Fruit fly (Drosophila melanogaster) whole organism, embryonic: ENCODE results near the gene Acp76A.

Experiments
- B-H2 ChIP-seq: fragments of 200-800 bp; sonication (Bioruptor generic); optimal IDR thresholded peaks from 2 replicates; lab custom pipeline; 2018; ENCODE audit warnings: missing biosample characterization, mild to moderate bottlenecking, missing genetic modification characterization
- Bdp1 ChIP-seq: fragments of 200-800 bp; sonication (Bioruptor generic); optimal IDR thresholded peaks from 3 replicates; lab custom pipeline; 2016; ENCODE audit warnings: missing biosample characterization, missing genetic modification characterization
- CG10431 ChIP-seq: fragments of 200-800 bp; sonication (Bioruptor generic); optimal IDR thresholded peaks from 3 replicates; lab custom pipeline; 2018; ENCODE audit warnings: missing biosample characterization, mild to moderate bottlenecking, missing genetic modification characterization
- CG13123 ChIP-seq: fragments of 200-800 bp; sonication (Bioruptor generic); optimal IDR thresholded peaks from 2 replicates; lab custom pipeline; 2016; ENCODE audit warnings: missing biosample characterization, missing genetic modification characterization
- CG13894 ChIP-seq: fragments of 200-800 bp; sonication (Bioruptor generic); optimal IDR thresholded peaks from 3 replicates; lab custom pipeline; 2018; ENCODE audit warnings: missing biosample characterization, mild to moderate bottlenecking, missing genetic modification characterization, moderate library complexity
- CG14860 ChIP-seq: fragments of 200-800 bp; sonication (Bioruptor generic); IDR thresholded peaks from 3 replicates; pipeline ENCODE4 v1.3.6; 2022; ENCODE audit warnings: missing biosample characterization, missing genetic modification characterization; ENCODE audit not compliant: partially characterized antibody
- CG16779 ChIP-seq: fragments of 200-800 bp; sonication (Bioruptor generic); IDR thresholded peaks from 2 replicates; pipeline ENCODE4 v1.3.6; 2022; ENCODE audit warnings: missing biosample characterization, missing genetic modification characterization
- CG32767 ChIP-seq: fragments of 200-800 bp; sonication (Bioruptor generic); IDR thresholded peaks from 2 replicates; pipeline ENCODE4 v1.3.6; 2022; ENCODE audit warnings: missing biosample characterization, missing genetic modification characterization
- CG3847 ChIP-seq: fragments of 200-800 bp; sonication (Bioruptor generic); IDR thresholded peaks from 2 replicates; pipeline ENCODE4 v1.3.6; 2022; ENCODE audit warnings: missing biosample characterization, missing genetic modification characterization
- CG4328 ChIP-seq: fragments of 200-800 bp; sonication (Bioruptor generic); optimal IDR thresholded peaks from 3 replicates; lab custom pipeline; 2017; ENCODE audit warnings: missing biosample characterization, missing genetic modification reagents, missing genetic modification characterization
- CG5953 ChIP-seq: fragments of 200-800 bp; sonication (Bioruptor generic); IDR thresholded peaks from 2 replicates; pipeline ENCODE4 v1.3.6; 2022; ENCODE audit warnings: missing biosample characterization, missing genetic modification characterization
- CG6654 ChIP-seq: fragments of 200-800 bp; sonication (Bioruptor generic); optimal IDR thresholded peaks from 2 replicates; lab custom pipeline; 2017; ENCODE audit warnings: missing biosample characterization, mild to moderate bottlenecking, missing genetic modification characterization
- CG6854 ChIP-seq: fragments of 200-800 bp; sonication (Bioruptor generic); optimal IDR thresholded peaks from 3 replicates; lab custom pipeline; 2017; ENCODE audit warnings: missing biosample characterization, mild to moderate bottlenecking, missing genetic modification characterization
- CG7963 ChIP-seq: fragments of 200-800 bp; sonication (Bioruptor generic); IDR thresholded peaks from 3 replicates; pipeline ENCODE4 v1.3.6; 2022; ENCODE audit warnings: missing biosample characterization, missing genetic modification characterization; ENCODE audit not compliant: partially characterized antibody
- CG7987 ChIP-seq: fragments of 200-800 bp; sonication (Bioruptor generic); optimal IDR thresholded peaks from 2 replicates; lab custom pipeline; 2018; ENCODE audit warnings: missing biosample characterization, mild to moderate bottlenecking, missing genetic modification characterization, moderate library complexity
- CG9437 ChIP-seq: fragments of 200-800 bp; sonication (Bioruptor generic); optimal IDR thresholded peaks from 2 replicates; lab custom pipeline; 2018; ENCODE audit warnings: missing biosample characterization, mild to moderate bottlenecking, missing genetic modification characterization
- CG9876 ChIP-seq: fragments of 200-800 bp; sonication (Bioruptor generic); optimal IDR thresholded peaks from 2 replicates; lab custom pipeline; 2016; ENCODE audit warnings: missing biosample characterization, missing genetic modification characterization
- CG9932 ChIP-seq: fragments of 200-800 bp; sonication (Bioruptor generic); IDR thresholded peaks from 2 replicates; pipeline ENCODE4 v1.3.6; 2022; ENCODE audit warnings: missing biosample characterization, missing genetic modification characterization
- Dbx ChIP-seq: fragments of 200-800 bp; sonication (Bioruptor generic); IDR thresholded peaks from 3 replicates; pipeline ENCODE4 v1.3.6; 2022; ENCODE audit warnings: missing biosample characterization, missing genetic modification characterization
- Deaf1 ChIP-seq: fragments of 200-800 bp; optimal IDR thresholded peaks from 3 replicates; lab custom pipeline; 2019; ENCODE audit warnings: missing biosample characterization, mild to moderate bottlenecking, missing genetic modification characterization, moderate library complexity
- Fer1 ChIP-seq: fragments of 200-800 bp; sonication (Bioruptor generic); optimal IDR thresholded peaks from 2 replicates; lab custom pipeline; 2017; ENCODE audit warnings: missing biosample characterization, mild to moderate bottlenecking, missing genetic modification characterization
- HmgD ChIP-seq: fragments of 200-800 bp; sonication (Bioruptor generic); optimal IDR thresholded peaks from 3 replicates; lab custom pipeline; 2016; ENCODE audit warnings: missing biosample characterization, missing genetic modification characterization
- Hr78 ChIP-seq, 2 experiments: fragments of 200-800 bp in 1 of 2; fragments of >200 bp in 1 of 2; sonication (Bioruptor generic) in 1 of 2; optimal IDR thresholded peaks; 2 replicates each; lab custom pipeline; 2017 to 2019; ENCODE audit warnings: missing biosample characterization in 2 of 2, missing genetic modification characterization in 2 of 2, mild to moderate bottlenecking in 1 of 2, moderate library complexity in 1 of 2
- Med ChIP-seq: fragments of 200-800 bp; sonication (Bioruptor generic); peaks from one replicate; lab custom pipeline; 2016; ENCODE audit warnings: missing biosample characterization, missing genetic modification characterization, mild to moderate bottlenecking, inconsistent platforms, moderate library complexity
- Rfx ChIP-seq: fragments of 200-800 bp; sonication (Bioruptor generic); IDR thresholded peaks from 2 replicates; pipeline ENCODE4 v1.3.6; 2022; ENCODE audit warnings: missing biosample characterization, missing genetic modification characterization
- amos ChIP-seq: fragments of 200-800 bp; sonication (Bioruptor generic); IDR thresholded peaks from 2 replicates; pipeline ENCODE4 v1.3.6; 2022; ENCODE audit warnings: missing biosample characterization, missing genetic modification characterization; ENCODE audit not compliant: partially characterized antibody
- ase ChIP-seq: fragments of 200-800 bp; sonication (Bioruptor generic); IDR thresholded peaks from 3 replicates; pipeline ENCODE4 v1.3.6; 2022; ENCODE audit warnings: missing biosample characterization, missing genetic modification characterization
- cg ChIP-seq: fragments of 200-800 bp; sonication (Bioruptor generic); optimal IDR thresholded peaks from 3 replicates; lab custom pipeline; 2019; ENCODE audit warnings: missing biosample characterization, mild to moderate bottlenecking, missing genetic modification characterization, moderate library complexity
- ci ChIP-seq: fragments of 200-800 bp; sonication (Bioruptor generic); IDR thresholded peaks from 3 replicates; pipeline ENCODE4 v1.3.6; 2022; ENCODE audit warnings: missing biosample characterization, missing genetic modification characterization
- crol ChIP-seq: fragments of 200-800 bp; sonication (Bioruptor generic); IDR thresholded peaks from 2 replicates; pipeline ENCODE4 v1.3.6; 2022; ENCODE audit warnings: missing biosample characterization, missing genetic modification characterization
- cwo ChIP-seq: fragments of 200-800 bp; sonication (Bioruptor generic); optimal IDR thresholded peaks from 3 replicates; lab custom pipeline; 2017; ENCODE audit warnings: missing biosample characterization, missing genetic modification characterization, mild to moderate bottlenecking, moderate library complexity, missing genetic modification reagents
- exex ChIP-seq: fragments of 200-800 bp; sonication (Bioruptor generic); optimal IDR thresholded peaks from 4 replicates; lab custom pipeline; 2018; ENCODE audit warnings: missing biosample characterization, mild to moderate bottlenecking, missing genetic modification characterization, moderate library complexity
- gce ChIP-seq: fragments of 200-800 bp; sonication (Bioruptor generic); IDR thresholded peaks from 3 replicates; pipeline ENCODE4 v1.3.6; 2022; ENCODE audit warnings: missing biosample characterization, missing genetic modification characterization
- gem ChIP-seq: fragments of 200-800 bp; sonication (Bioruptor generic); optimal IDR thresholded peaks from 2 replicates; lab custom pipeline; 2019; ENCODE audit warnings: missing biosample characterization, mild to moderate bottlenecking, missing genetic modification characterization, moderate library complexity
- grn ChIP-seq: fragments of 200-800 bp; sonication (Bioruptor generic); optimal IDR thresholded peaks from 3 replicates; lab custom pipeline; 2017; ENCODE audit warnings: missing biosample characterization, missing genetic modification characterization
- h ChIP-seq: fragments of >200 bp; optimal IDR thresholded peaks from 2 replicates; lab custom pipeline; 2017
- hbn ChIP-seq: fragments of 200-800 bp; sonication (Bioruptor generic); IDR thresholded peaks from 2 replicates; pipeline ENCODE4 v1.3.6; 2022; ENCODE audit warnings: missing biosample characterization, missing genetic modification characterization; ENCODE audit not compliant: partially characterized antibody
- klu ChIP-seq: fragments of 200-800 bp; sonication (Bioruptor generic); IDR thresholded peaks from 2 replicates; pipeline ENCODE4 v1.3.6; 2022; ENCODE audit warnings: missing biosample characterization, missing genetic modification characterization
- knrl ChIP-seq: fragments of 200-800 bp; sonication (Bioruptor generic); IDR thresholded peaks from 3 replicates; pipeline ENCODE4 v1.3.6; 2022; ENCODE audit warnings: missing biosample characterization, missing genetic modification characterization; ENCODE audit not compliant: partially characterized antibody
- mirr ChIP-seq: fragments of 200-800 bp; sonication (Bioruptor generic); optimal IDR thresholded peaks from 3 replicates; lab custom pipeline; 2018; ENCODE audit warnings: missing biosample characterization, mild to moderate bottlenecking, missing genetic modification characterization
- pros ChIP-seq: fragments of 200-800 bp; sonication (Bioruptor generic); optimal IDR thresholded peaks from 3 replicates; lab custom pipeline; 2019; ENCODE audit warnings: missing biosample characterization, mild to moderate bottlenecking, missing genetic modification characterization, moderate library complexity
- sd ChIP-seq: fragments of 200-800 bp; sonication (Bioruptor generic); optimal IDR thresholded peaks from 3 replicates; lab custom pipeline; 2018; ENCODE audit warnings: missing biosample characterization, mild to moderate bottlenecking, missing genetic modification characterization, moderate library complexity
- sna ChIP-seq: fragments of 200-800 bp; sonication (Bioruptor generic); IDR thresholded peaks from 2 replicates; pipeline ENCODE4 v1.3.6; 2022; ENCODE audit warnings: missing biosample characterization, missing genetic modification characterization; ENCODE audit not compliant: partially characterized antibody
- sug ChIP-seq: fragments of 200-800 bp; optimal IDR thresholded peaks from 2 replicates; lab custom pipeline; 2019; ENCODE audit warnings: missing biosample characterization, mild to moderate bottlenecking, missing genetic modification characterization, moderate library complexity
- ttk ChIP-seq: fragments of 200-800 bp; sonication (Bioruptor generic); IDR thresholded peaks from 2 replicates; pipeline ENCODE4 v2.1.2; 2022; ENCODE audit warnings: missing biosample characterization, missing genetic modification characterization
- unc-4 ChIP-seq: fragments of 200-800 bp; sonication (Bioruptor generic); IDR thresholded peaks from 2 replicates; pipeline ENCODE4 v1.3.6; 2022; ENCODE audit warnings: missing biosample characterization, missing genetic modification characterization; ENCODE audit not compliant: partially characterized antibody
- zen2 ChIP-seq: fragments of 200-800 bp; sonication (Bioruptor generic); IDR thresholded peaks from 3 replicates; pipeline ENCODE4 v1.3.6; 2022; ENCODE audit warnings: missing biosample characterization, missing genetic modification characterization; ENCODE audit not compliant: partially characterized antibody

Acp76A gene

dm6 chr3L:19091423-19092124 is 39.7 kb upstream of the Acp76A start (continued):
- TF ChIP-seq CG9437 (no peak), cg (GFP tag; lab: Kevin White, UChicago) (peak; percentile 85), Med (GFP tag; lab: Kevin White, UChicago) (peak; percentile 72), CG32767 (GFP tag; lab: Robert Waterston, UW) (peak; percentile 85), amos (peak; percentile 27; the same call in 1 of the 2 replicates), zen2 (no peak), HmgD (GFP tag; lab: Kevin White, UChicago) (no peak), hbn (GFP tag; lab: Robert Waterston, UW) (0 out of 2 replicates have a peak, but pooled peaks have one; percentile 30), Bdp1 (GFP tag; lab: Kevin White, UChicago) (no peak), sna (GFP tag; lab: Robert Waterston, UW) (0 out of 2 replicates have a peak, but pooled peaks have one; percentile 37), unc-4 (GFP tag; lab: Robert Waterston, UW) (0 out of 2 replicates have a peak, but pooled peaks have one; percentile 25), CG13123 (no peak), gce (GFP tag; lab: Robert Waterston, UW) (peak; percentile 27; the same call in 1 of the 3 replicates), CG3847 (GFP tag; lab: Robert Waterston, UW) (peak; percentile 24; the same call in 1 of the 2 replicates), exex (tag; lab: Kevin White, UChicago) (peak; percentile 17), CG4328 (GFP tag; lab: Kevin White, UChicago) (peak; percentile 37), CG6654 (GFP tag; lab: Kevin White, UChicago) (no peak), ci (GFP tag; lab: Robert Waterston, UW) (0 out of 3 replicates have a peak, but pooled peaks have one; percentile 64), CG7963 (no peak), B-H2 (GFP tag; lab: Kevin White, UChicago) (peak; percentile 17), h (lab: Kevin White, UChicago) (no peak), CG10431 (GFP tag; lab: Kevin White, UChicago) (peak; percentile 4), knrl (GFP tag; lab: Robert Waterston, UW) (no peak), CG9876 (GFP tag; lab: Kevin White, UChicago) (no peak), Deaf1 (peak; percentile 83), CG7987 (GFP tag; lab: Kevin White, UChicago) (peak; percentile 32), Dbx (peak; percentile 51; the same call in 1 of the 3 replicates), gem (tag; lab: Kevin White, UChicago) (no peak), CG16779 (GFP tag; lab: Robert Waterston, UW) (0 out of 2 replicates have a peak, but pooled peaks have one; percentile 36), sug (tag; lab: Kevin White, UChicago) (peak; percentile 52), CG9932 (GFP tag; lab: Robert Waterston, UW) (peak; percentile 45), cwo (GFP tag; lab: Kevin White, UChicago) (peak; percentile 81), klu (GFP tag; lab: Robert Waterston, UW) (peak; percentile 29; the same call in 1 of the 2 replicates), sd (tag; lab: Kevin White, UChicago) (peak; percentile 98), ttk (GFP tag; lab: Robert Waterston, UW) (peak; percentile 50; the same call in 1 of the 2 replicates), CG5953 (peak; percentile 40; the same call in 1 of the 2 replicates), CG6854 (GFP tag; lab: Kevin White, UChicago) (peak; percentile 54), Fer1 (GFP tag; lab: Kevin White, UChicago) (peak; percentile 14), Rfx (GFP tag; lab: Robert Waterston, UW) (peak; percentile 9; the same call in 1 of the 2 replicates), pros (peak; percentile 3), ase (0 out of 3 replicates have a peak, but pooled peaks have one; percentile 26), mirr (GFP tag; lab: Kevin White, UChicago) (peak; percentile 14), crol (GFP tag; lab: Robert Waterston, UW) (peak; percentile 98), grn (GFP tag; lab: Kevin White, UChicago) (peak; percentile 81), Hr78 (GFP tag; optimal IDR thresholded peaks at IDR 0.05; lab: Kevin White, UChicago) (peak in 1 of 2 experiments; percentile 44), CG13894 (tag; lab: Kevin White, UChicago) (peak; percentile 63), CG14860 (GFP tag; lab: Robert Waterston, UW) (0 out of 3 replicates have a peak, but pooled peaks have one; percentile 20)
